Fruit fly (Drosophila melanogaster) whole organism, adult: Measurements from ENCODE around the gene CG4291.

Experiments used
- CG11617 ChIP-seq: fragments of 200-800 bp; sonication (Bioruptor generic); optimal IDR thresholded peaks from 2 replicates; lab custom pipeline; 2017; ENCODE audit warnings: mild to moderate bottlenecking, missing biosample characterization, missing genetic modification reagents, missing genetic modification characterization
- CG12768 ChIP-seq: fragments of 200-800 bp; sonication (Bioruptor generic); optimal IDR thresholded peaks from 2 replicates; lab custom pipeline; 2017; ENCODE audit warnings: missing biosample characterization, missing genetic modification characterization, mild to moderate bottlenecking, moderate library complexity, missing genetic modification reagents
- CG14711 ChIP-seq: fragments of 200-800 bp; sonication (Bioruptor generic); optimal IDR thresholded peaks from 2 replicates; lab custom pipeline; 2018; ENCODE audit warnings: missing biosample characterization, mild to moderate bottlenecking, missing genetic modification characterization, moderate library complexity
- CG1620 ChIP-seq: fragments of 200-800 bp; sonication (Bioruptor generic); optimal IDR thresholded peaks from 2 replicates; lab custom pipeline; 2016; ENCODE audit warnings: missing biosample characterization, missing genetic modification characterization
- CG33017 ChIP-seq: fragments of 200-800 bp; sonication (Bioruptor generic); optimal IDR thresholded peaks from 2 replicates; lab custom pipeline; 2018; ENCODE audit warnings: missing biosample characterization, mild to moderate bottlenecking, missing genetic modification characterization, moderate library complexity
- CG5204 ChIP-seq: fragments of 200-800 bp; sonication (Bioruptor generic); optimal IDR thresholded peaks from 2 replicates; lab custom pipeline; 2016; ENCODE audit warnings: missing biosample characterization, missing genetic modification characterization
- CG7045 ChIP-seq: fragments of 200-800 bp; sonication (Bioruptor generic); optimal IDR thresholded peaks from 2 replicates; lab custom pipeline; 2017; ENCODE audit warnings: missing biosample characterization, mild to moderate bottlenecking, missing genetic modification characterization
- CG7101 ChIP-seq: fragments of 200-800 bp; sonication (Bioruptor generic); optimal IDR thresholded peaks from 2 replicates; lab custom pipeline; 2018; ENCODE audit warnings: missing biosample characterization, mild to moderate bottlenecking, missing genetic modification characterization, moderate library complexity
- Clk ChIP-seq: fragments of 200-800 bp; sonication (Bioruptor generic); optimal IDR thresholded peaks from 2 replicates; lab custom pipeline; 2017; ENCODE audit warnings: missing biosample characterization, missing genetic modification characterization
- Crg-1 ChIP-seq: fragments of 200-800 bp; sonication (Bioruptor generic); optimal IDR thresholded peaks from 2 replicates; lab custom pipeline; 2016; ENCODE audit warnings: missing biosample characterization, missing genetic modification characterization
- Hr96 ChIP-seq: fragments of 200-800 bp; sonication (Bioruptor generic); optimal IDR thresholded peaks from 2 replicates; lab custom pipeline; 2016; ENCODE audit warnings: missing biosample characterization, missing genetic modification characterization
- Mnt ChIP-seq: fragments of 200-800 bp; sonication (Bioruptor generic); optimal IDR thresholded peaks from 2 replicates; lab custom pipeline; 2016; ENCODE audit warnings: missing biosample characterization, mild to moderate bottlenecking, missing genetic modification characterization
- bab1 ChIP-seq: fragments of 200-800 bp; sonication (Bioruptor generic); optimal IDR thresholded peaks from 3 replicates; lab custom pipeline; 2019; ENCODE audit warnings: missing biosample characterization, mild to moderate bottlenecking, missing genetic modification characterization, moderate library complexity
- cic ChIP-seq: fragments of 200-800 bp; sonication (Bioruptor generic); optimal IDR thresholded peaks from 2 replicates; lab custom pipeline; 2017; ENCODE audit warnings: missing biosample characterization, mild to moderate bottlenecking, missing genetic modification characterization, moderate library complexity
- cnc ChIP-seq, 2 experiments: fragments of >200 bp; optimal IDR thresholded peaks; 2 replicates each; lab custom pipeline; 2017
- kay ChIP-seq: fragments of 200-800 bp; sonication (Bioruptor generic); peaks from one replicate; lab custom pipeline; 2016; ENCODE audit warnings: missing biosample characterization, missing genetic modification characterization, borderline replicate concordance
- ovo ChIP-seq: fragments of 200-800 bp; sonication (Bioruptor generic); optimal IDR thresholded peaks from 2 replicates; lab custom pipeline; 2016; ENCODE audit warnings: missing biosample characterization, missing genetic modification characterization
- pad ChIP-seq: fragments of 200-800 bp; sonication (Bioruptor generic); optimal IDR thresholded peaks from 3 replicates; lab custom pipeline; 2017; ENCODE audit warnings: missing biosample characterization, missing genetic modification characterization, mild to moderate bottlenecking, moderate library complexity, missing genetic modification reagents
- tj ChIP-seq: fragments of 200-800 bp; sonication (Bioruptor generic); optimal IDR thresholded peaks from 3 replicates; lab custom pipeline; 2017; ENCODE audit warnings: missing biosample characterization, mild to moderate bottlenecking, missing genetic modification characterization, moderate library complexity
- toe ChIP-seq: fragments of 200-800 bp; sonication (Bioruptor generic); optimal IDR thresholded peaks from 2 replicates; lab custom pipeline; 2016; ENCODE audit warnings: missing biosample characterization, missing genetic modification characterization

Gene CG4291

DNA sequence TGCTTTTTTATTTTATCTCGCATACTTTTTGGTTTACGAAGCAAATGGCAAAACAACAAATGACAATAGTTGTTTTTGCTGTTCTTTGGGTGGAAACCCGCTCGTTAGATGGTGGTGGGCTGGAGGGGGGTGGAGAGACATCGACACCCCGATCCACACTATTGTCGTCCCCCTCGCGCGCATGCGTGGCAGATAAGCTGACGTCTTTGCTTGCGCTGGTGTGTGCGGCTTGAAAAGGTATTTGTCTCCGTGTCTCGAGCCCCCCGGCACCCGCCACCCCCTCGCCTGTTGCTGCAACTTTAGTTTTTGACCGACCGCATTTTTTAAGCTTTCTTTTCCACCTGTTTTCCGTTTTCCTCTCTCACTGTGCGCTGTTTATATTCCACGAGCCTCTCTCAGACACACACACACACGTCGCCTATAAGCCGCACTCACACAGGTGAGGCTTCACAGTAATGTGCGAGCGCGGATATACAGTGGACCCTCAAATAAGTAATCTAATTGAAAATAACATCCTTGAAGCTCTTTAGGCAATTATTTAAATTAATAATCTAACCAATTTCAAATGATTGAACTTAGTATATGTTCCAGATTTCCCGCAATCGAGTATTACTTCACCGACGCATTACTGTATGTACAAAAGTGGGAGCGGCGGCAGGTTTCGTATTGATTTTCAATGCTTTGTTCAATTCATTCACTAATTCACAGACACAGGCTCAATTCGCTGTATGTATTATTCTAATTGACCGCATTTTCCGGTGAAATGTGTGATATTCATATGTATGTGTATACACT lies 14.6 kb upstream of the CG4291 start:
- TF ChIP-seq pad (GFP tag; lab: Kevin White, UChicago) (peak; percentile 89), tj (GFP tag; lab: Kevin White, UChicago) (peak; percentile 65), Mnt (GFP tag; lab: Kevin White, UChicago) (peak; percentile 90), cnc (optimal IDR thresholded peaks at IDR 0.05; lab: Kevin White, UChicago) (no peak), CG5204 (GFP tag; lab: Kevin White, UChicago) (peak; percentile 96), ovo (GFP tag; lab: Kevin White, UChicago) (peak; percentile 49), Clk (GFP tag; lab: Kevin White, UChicago) (peak; percentile 94), CG14711 (peak; percentile 93), CG11617 (peak; percentile 94), Crg-1 (peak; percentile 97), Hr96 (GFP tag; lab: Kevin White, UChicago) (peak; percentile 95), toe (GFP tag; lab: Kevin White, UChicago) (peak; percentile 97), CG33017 (tag; lab: Kevin White, UChicago) (peak; percentile 98), cic (peak; percentile 98), CG7101 (tag; lab: Kevin White, UChicago) (peak; percentile 98), CG1620 (peak; percentile 98), CG12768 (GFP tag; lab: Kevin White, UChicago) (peak; percentile 98), kay (GFP tag; lab: Kevin White, UChicago) (no peak), CG7045 (GFP tag; lab: Kevin White, UChicago) (peak; percentile 94), bab1 (GFP tag; lab: Kevin White, UChicago) (peak; percentile 98)

DNA sequence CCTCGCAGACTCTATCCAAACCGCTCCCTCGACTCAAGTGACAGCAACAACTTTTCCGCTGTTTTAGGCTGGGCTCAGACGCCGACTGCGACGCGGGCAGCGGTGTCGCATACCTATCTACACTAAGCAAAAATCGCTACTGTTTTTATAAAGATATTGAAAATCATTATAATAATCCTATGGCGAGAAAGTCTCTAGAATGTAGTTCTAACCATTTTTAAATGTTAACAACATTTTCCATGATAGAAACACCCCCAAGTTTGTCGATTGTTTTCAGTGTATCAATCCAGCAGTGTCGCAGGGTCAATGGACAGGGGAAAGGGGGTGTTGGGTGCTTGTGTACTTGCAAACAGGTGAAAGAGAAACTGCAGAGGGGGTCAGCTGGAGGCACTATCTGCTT lies 13.3 kb upstream of the CG4291 start:
- TF ChIP-seq Crg-1, result peak; percentile 88
- TF ChIP-seq Hr96 (GFP tag; lab: Kevin White, UChicago), result peak; percentile 96
- TF ChIP-seq Clk (GFP tag; lab: Kevin White, UChicago), result peak; percentile 95
- TF ChIP-seq toe (GFP tag; lab: Kevin White, UChicago), result peak; percentile 95
- peak; percentile 95 for TF ChIP-seq CG11617
- TF ChIP-seq bab1 (GFP tag; lab: Kevin White, UChicago), result peak; percentile 98
- peak; percentile 96 for TF ChIP-seq CG7045 (GFP tag; lab: Kevin White, UChicago)
- TF ChIP-seq cic, result peak; percentile 78
- no peak for TF ChIP-seq cnc (optimal IDR thresholded peaks at IDR 0.05; lab: Kevin White, UChicago)
- TF ChIP-seq CG12768 (GFP tag; lab: Kevin White, UChicago), result peak; percentile 97
- peak; percentile 97 for TF ChIP-seq CG7101 (tag; lab: Kevin White, UChicago)
- peak; percentile 91 for TF ChIP-seq Mnt (GFP tag; lab: Kevin White, UChicago)
- TF ChIP-seq pad (GFP tag; lab: Kevin White, UChicago), result peak; percentile 87
- TF ChIP-seq tj (GFP tag; lab: Kevin White, UChicago), result peak; percentile 86
- TF ChIP-seq kay (GFP tag; lab: Kevin White, UChicago), result no peak
- TF ChIP-seq CG33017 (tag; lab: Kevin White, UChicago), result peak; percentile 97
- TF ChIP-seq CG1620, result peak; percentile 97
- peak; percentile 95 for TF ChIP-seq CG5204 (GFP tag; lab: Kevin White, UChicago)
- peak; percentile 93 for TF ChIP-seq ovo (GFP tag; lab: Kevin White, UChicago)
- TF ChIP-seq CG14711, result peak; percentile 92

DNA sequence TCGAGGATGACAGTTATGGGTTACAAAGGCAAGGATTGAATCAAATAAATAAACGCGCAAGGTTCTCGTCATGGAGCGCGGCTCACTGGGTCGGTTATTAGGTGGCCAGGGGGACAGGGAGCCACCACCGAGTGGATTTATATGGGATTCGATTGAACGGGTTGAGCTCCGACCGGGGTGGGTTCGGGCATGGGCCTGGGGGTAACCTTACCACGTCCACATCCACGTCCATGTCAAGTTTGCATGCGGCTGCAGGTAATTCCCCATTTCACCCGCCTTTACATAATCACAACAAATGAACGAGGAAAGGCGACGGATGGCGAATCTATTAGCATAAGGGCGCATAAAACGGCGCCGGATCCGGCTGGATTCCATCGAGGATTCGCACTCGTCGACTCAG lies 7.4 kb upstream of the CG4291 start, which contains the start of gene CG13950:
TSS of gene CG13950 (plus strand) at position 301 of the 400 bp plus-strand sequence.
- no peak for TF ChIP-seq pad (GFP tag; lab: Kevin White, UChicago)
- TF ChIP-seq CG7101 (tag; lab: Kevin White, UChicago), result no peak
- TF ChIP-seq CG12768 (GFP tag; lab: Kevin White, UChicago), result no peak
- no peak for TF ChIP-seq Clk (GFP tag; lab: Kevin White, UChicago)
- no peak for TF ChIP-seq cnc (optimal IDR thresholded peaks at IDR 0.05; lab: Kevin White, UChicago)
- no peak for TF ChIP-seq kay (GFP tag; lab: Kevin White, UChicago)
- TF ChIP-seq Mnt (GFP tag; lab: Kevin White, UChicago), result no peak
- no peak for TF ChIP-seq toe (GFP tag; lab: Kevin White, UChicago)
- no peak for TF ChIP-seq Hr96 (GFP tag; lab: Kevin White, UChicago)

- TF ChIP-seq Clk (GFP tag; lab: Kevin White, UChicago), result no peak
- no peak for TF ChIP-seq CG7045 (GFP tag; lab: Kevin White, UChicago)
- TF ChIP-seq tj (GFP tag; lab: Kevin White, UChicago), result no peak
- no peak for TF ChIP-seq Hr96 (GFP tag; lab: Kevin White, UChicago)
- no peak for TF ChIP-seq cnc (optimal IDR thresholded peaks at IDR 0.05; lab: Kevin White, UChicago)
- peak; percentile 35 for TF ChIP-seq CG14711
- TF ChIP-seq pad (GFP tag; lab: Kevin White, UChicago), result peak; percentile 10
- TF ChIP-seq CG5204 (GFP tag; lab: Kevin White, UChicago), result no peak
- TF ChIP-seq Mnt (GFP tag; lab: Kevin White, UChicago), result peak; percentile 29
- TF ChIP-seq CG12768 (GFP tag; lab: Kevin White, UChicago), result no peak
- peak; percentile 50 for TF ChIP-seq CG7101 (tag; lab: Kevin White, UChicago)
- TF ChIP-seq CG1620, result no peak
- TF ChIP-seq bab1 (GFP tag; lab: Kevin White, UChicago), result no peak
- TF ChIP-seq CG11617, result peak; percentile 32
- no peak for TF ChIP-seq toe (GFP tag; lab: Kevin White, UChicago)
- no peak for TF ChIP-seq cic
- no peak for TF ChIP-seq ovo (GFP tag; lab: Kevin White, UChicago)
- peak; percentile 26 for TF ChIP-seq Crg-1
- TF ChIP-seq CG33017 (tag; lab: Kevin White, UChicago), result peak; percentile 68
- no peak for TF ChIP-seq kay (GFP tag; lab: Kevin White, UChicago)
Measured at dm6 chr2L:857897-858517, 5.5 kb upstream of the CG4291 start.
